Fruit fly (Drosophila melanogaster): ENCODE results near the gene dbe.
A peak's percentile ranks its signal among the peaks of the same experiment; 100 is the strongest.

Gene dbe

dm6 chr2L:895448-895847 is 25.8 kb upstream of the dbe start:
- TF ChIP-seq CG10348 (GFP tag; IDR thresholded peaks at IDR 0.05) (no peak), CG32121 (GFP tag; IDR thresholded peaks at IDR 0.05) (no peak), CG15710 (tag; optimal IDR thresholded peaks at IDR 0.05) (peak; percentile 49)

DNA sequence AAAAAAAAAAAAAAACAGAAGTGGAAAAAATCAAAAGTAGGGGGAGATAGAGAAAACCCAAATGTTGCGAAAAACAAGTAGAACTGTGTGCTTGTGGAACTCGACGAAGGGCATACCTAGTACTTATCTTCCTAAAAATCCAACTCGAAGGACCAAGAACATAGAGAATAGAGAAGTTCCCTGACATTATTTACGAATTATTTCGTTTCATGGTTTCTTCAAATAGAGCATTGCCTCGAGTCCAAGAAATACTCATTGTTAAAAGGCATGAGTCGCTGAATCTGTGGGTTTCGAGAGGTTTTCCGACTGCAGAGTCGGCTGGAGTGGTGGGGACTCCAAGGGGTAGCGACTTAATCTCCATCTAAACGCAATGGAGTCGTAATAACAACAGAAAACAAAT is 23.5 kb upstream of the dbe start:
- TF ChIP-seq D1 (tag; optimal IDR thresholded peaks at IDR 0.05) (no peak), Pif1B (GFP tag; optimal IDR thresholded peaks at IDR 0.05) (no peak), CG15710 (tag; optimal IDR thresholded peaks at IDR 0.05) (no peak), CG14655 (GFP tag; optimal IDR thresholded peaks at IDR 0.05) (no peak), Snoo (tag; optimal IDR thresholded peaks at IDR 0.05) (no peak), CG9948 (tag; optimal IDR thresholded peaks at IDR 0.05) (no peak), CG8301 (tag; optimal IDR thresholded peaks at IDR 0.05) (no peak), CG34367 (tag; optimal IDR thresholded peaks at IDR 0.05) (no peak), Pif1A (GFP tag; optimal IDR thresholded peaks at IDR 0.05) (no peak), fd96Ca (GFP tag; IDR thresholded peaks at IDR 0.05) (no peak)

- TF ChIP-seq CG8159 (tag; optimal IDR thresholded peaks at IDR 0.05) = peak; percentile 28
- TF ChIP-seq CG32121 (GFP tag; IDR thresholded peaks at IDR 0.05) = no peak
- no peak for TF ChIP-seq Pif1B (GFP tag; optimal IDR thresholded peaks at IDR 0.05)
Observed at dm6 chr2L:892461-892860, 22.8 kb upstream of the dbe start.

- TF ChIP-seq fd96Ca (GFP tag; IDR thresholded peaks at IDR 0.05) (0 out of 3 replicates have a peak, but pooled peaks have one; percentile 14), Pif1A (GFP tag; optimal IDR thresholded peaks at IDR 0.05) (no peak), D1 (tag; optimal IDR thresholded peaks at IDR 0.05) (no peak), CG14655 (GFP tag; optimal IDR thresholded peaks at IDR 0.05) (no peak), CG4496 (GFP tag; IDR thresholded peaks at IDR 0.05) (0 out of 3 replicates have a peak, but pooled peaks have one; percentile 14)
Observed at dm6 chr2L:889799-890198, 20.1 kb upstream of the dbe start.

dm6 chr2L:887788-888187 is 18.1 kb upstream of the dbe start:
- no peak for TF ChIP-seq CG13204 (GFP tag; optimal IDR thresholded peaks at IDR 0.05)
- TF ChIP-seq Pif1A (GFP tag; optimal IDR thresholded peaks at IDR 0.05) = no peak
- no peak for TF ChIP-seq gl (tag; optimal IDR thresholded peaks at IDR 0.05)
- TF ChIP-seq D1 (tag; optimal IDR thresholded peaks at IDR 0.05) = no peak
- TF ChIP-seq CG8301 (tag; optimal IDR thresholded peaks at IDR 0.05) = no peak
- no peak for TF ChIP-seq CG9948 (tag; optimal IDR thresholded peaks at IDR 0.05)
- TF ChIP-seq CG34367 (tag; optimal IDR thresholded peaks at IDR 0.05) = no peak
- no peak for TF ChIP-seq CG12605 (GFP tag; IDR thresholded peaks at IDR 0.05)
- TF ChIP-seq rn (GFP tag; IDR thresholded peaks at IDR 0.05) = no peak
- TF ChIP-seq CG8159 (tag; optimal IDR thresholded peaks at IDR 0.05) = no peak
- no peak for TF ChIP-seq Ets98B (GFP tag; IDR thresholded peaks at IDR 0.05)
- no peak for TF ChIP-seq CG15710 (tag; optimal IDR thresholded peaks at IDR 0.05)
- no peak for TF ChIP-seq Pif1B (GFP tag; optimal IDR thresholded peaks at IDR 0.05)
- no peak for TF ChIP-seq EcR (GFP tag; optimal IDR thresholded peaks at IDR 0.05)

DNA sequence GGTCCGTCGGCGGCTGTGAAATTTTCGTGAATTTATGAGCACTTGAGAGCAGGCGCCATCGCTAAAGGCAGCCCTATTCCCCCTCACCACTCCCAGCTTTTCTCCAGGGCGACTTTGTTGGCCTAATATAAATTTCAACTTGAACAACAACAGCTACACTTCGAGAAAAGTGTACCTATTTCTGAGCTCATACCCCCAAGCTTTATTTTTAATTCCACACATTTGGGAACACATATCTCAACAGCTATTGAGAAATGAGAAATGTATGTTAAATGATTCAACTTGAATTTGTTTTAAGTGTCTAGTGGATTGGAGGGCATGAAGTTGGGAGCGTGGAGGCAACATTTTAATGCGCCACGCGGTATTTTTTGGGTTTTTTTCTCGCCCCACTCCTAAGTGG is 17.1 kb upstream of the dbe start:
- TF ChIP-seq Pif1B (GFP tag; optimal IDR thresholded peaks at IDR 0.05) (no peak), CG15710 (tag; optimal IDR thresholded peaks at IDR 0.05) (no peak), CG8301 (tag; optimal IDR thresholded peaks at IDR 0.05) (no peak), rn (GFP tag; IDR thresholded peaks at IDR 0.05) (no peak), CG9948 (tag; optimal IDR thresholded peaks at IDR 0.05) (no peak), CG4496 (GFP tag; IDR thresholded peaks at IDR 0.05) (no peak), CG17806 (tag; optimal IDR thresholded peaks at IDR 0.05) (no peak), CG12605 (GFP tag; IDR thresholded peaks at IDR 0.05) (no peak), CG32121 (GFP tag; IDR thresholded peaks at IDR 0.05) (no peak), D1 (tag; optimal IDR thresholded peaks at IDR 0.05) (no peak), CG14655 (GFP tag; optimal IDR thresholded peaks at IDR 0.05) (no peak), EcR (GFP tag; optimal IDR thresholded peaks at IDR 0.05) (no peak), fd96Ca (GFP tag; IDR thresholded peaks at IDR 0.05) (no peak)

dm6 chr2L:884970-885369 is 15.3 kb upstream of the dbe start, which contains the start of gene CG15824:
Gene CG15824, minus strand, starts transcription at chr2L:885141.
- TF ChIP-seq fd96Ca (GFP tag; IDR thresholded peaks at IDR 0.05) (no peak), Ets98B (GFP tag; IDR thresholded peaks at IDR 0.05) (no peak), CG4496 (GFP tag; IDR thresholded peaks at IDR 0.05) (no peak), CG13204 (GFP tag; optimal IDR thresholded peaks at IDR 0.05) (no peak), EcR (GFP tag; optimal IDR thresholded peaks at IDR 0.05) (no peak), D1 (tag; optimal IDR thresholded peaks at IDR 0.05) (no peak), CG8159 (tag; optimal IDR thresholded peaks at IDR 0.05) (no peak), CG9948 (tag; optimal IDR thresholded peaks at IDR 0.05) (no peak), CG8301 (tag; optimal IDR thresholded peaks at IDR 0.05) (no peak), CG10348 (GFP tag; IDR thresholded peaks at IDR 0.05) (no peak), CG32121 (GFP tag; IDR thresholded peaks at IDR 0.05) (no peak), CG14655 (GFP tag; optimal IDR thresholded peaks at IDR 0.05) (no peak), gl (tag; optimal IDR thresholded peaks at IDR 0.05) (no peak), Pif1B (GFP tag; optimal IDR thresholded peaks at IDR 0.05) (no peak)

dm6 chr2L:877002-877401 is 7.3 kb upstream of the dbe start, which contains the start of gene ninaA:
Gene ninaA, plus strand, starts transcription at chr2L:877302.
- TF ChIP-seq CG34367 (tag; optimal IDR thresholded peaks at IDR 0.05) (no peak), CG8159 (tag; optimal IDR thresholded peaks at IDR 0.05) (no peak), EcR (GFP tag; optimal IDR thresholded peaks at IDR 0.05) (no peak), gl (tag; optimal IDR thresholded peaks at IDR 0.05) (no peak), Ets98B (GFP tag; IDR thresholded peaks at IDR 0.05) (no peak), CG10348 (GFP tag; IDR thresholded peaks at IDR 0.05) (no peak), CG4496 (GFP tag; IDR thresholded peaks at IDR 0.05) (no peak), fd96Ca (GFP tag; IDR thresholded peaks at IDR 0.05) (no peak), Pif1A (GFP tag; optimal IDR thresholded peaks at IDR 0.05) (no peak), rn (GFP tag; IDR thresholded peaks at IDR 0.05) (no peak), CG12605 (GFP tag; IDR thresholded peaks at IDR 0.05) (no peak), CG8301 (tag; optimal IDR thresholded peaks at IDR 0.05) (no peak), CG15710 (tag; optimal IDR thresholded peaks at IDR 0.05) (no peak), CG14655 (GFP tag; optimal IDR thresholded peaks at IDR 0.05) (no peak), CG17806 (tag; optimal IDR thresholded peaks at IDR 0.05) (no peak), Pif1B (GFP tag; optimal IDR thresholded peaks at IDR 0.05) (no peak), D1 (tag; optimal IDR thresholded peaks at IDR 0.05) (no peak)

Data from whole organism, pupa.